Worm (Caenorhabditis elegans) whole organism, late embryonic: Measurements from ENCODE around the gene F16B12.1.

ENCODE experiments used
- Y22D7AL.16 ChIP-seq: sonication (generic microtip); optimal IDR thresholded peaks from 2 replicates; lab custom pipeline; 2016; ENCODE audit warnings: missing genetic modification characterization, missing compliant biosample characterization
- nfya-1 ChIP-seq: sonication (generic microtip); optimal IDR thresholded peaks from 2 replicates; lab custom pipeline; 2017; ENCODE audit warnings: missing genetic modification characterization, mild to moderate bottlenecking, missing compliant biosample characterization, antibody characterized with exemption, moderate library complexity
- sox-4 ChIP-seq: sonication (generic microtip); optimal IDR thresholded peaks from 2 replicates; lab custom pipeline; 2017; ENCODE audit warnings: mild to moderate bottlenecking, missing genetic modification characterization, inconsistent platforms, missing compliant biosample characterization

- TF ChIP-seq nfya-1 (tag; lab: Kevin White, UChicago) (no peak), Y22D7AL.16 (no peak), sox-4 (no peak)
Observed at ce11 chrX:14044362-14044761, 40.9 kb upstream of the F16B12.1 start.
